Fruit fly (Drosophila melanogaster) whole organism, embryonic: ENCODE data around the gene IRSp53.
A peak's percentile ranks its signal among the peaks of the same experiment; 100 is the strongest.

Experiments
- Blimp-1 ChIP-seq: fragments of 200-800 bp; sonication (Bioruptor generic); optimal IDR thresholded peaks from 3 replicates; lab custom pipeline; 2018; ENCODE audit warnings: missing biosample characterization, missing genetic modification characterization, mild to moderate bottlenecking, moderate library complexity, missing genetic modification reagents
- CG10267 ChIP-seq: fragments of 200-800 bp; sonication (Bioruptor generic); optimal IDR thresholded peaks from 2 replicates; lab custom pipeline; 2018; ENCODE audit warnings: missing biosample characterization, mild to moderate bottlenecking, missing genetic modification characterization, moderate library complexity
- CG14710 ChIP-seq: fragments of 200-800 bp; sonication (Bioruptor generic); optimal IDR thresholded peaks from 3 replicates; lab custom pipeline; 2019; ENCODE audit warnings: missing biosample characterization, mild to moderate bottlenecking, missing genetic modification characterization, moderate library complexity
- CG15514 ChIP-seq: fragments of 200-800 bp; sonication (Bioruptor generic); optimal IDR thresholded peaks from 3 replicates; lab custom pipeline; 2017; ENCODE audit warnings: missing biosample characterization, missing genetic modification characterization, mild to moderate bottlenecking, moderate library complexity, missing genetic modification reagents
- CG15601 ChIP-seq: fragments of 200-800 bp; sonication (Bioruptor generic); optimal IDR thresholded peaks from 3 replicates; lab custom pipeline; 2019; ENCODE audit warnings: missing biosample characterization, mild to moderate bottlenecking, missing genetic modification characterization, moderate library complexity
- CG1602 ChIP-seq: fragments of 200-800 bp; sonication (Bioruptor generic); optimal IDR thresholded peaks from 3 replicates; lab custom pipeline; 2016; ENCODE audit warnings: missing biosample characterization, missing genetic modification characterization
- CG17186 ChIP-seq: fragments of 200-800 bp; sonication (Bioruptor generic); optimal IDR thresholded peaks from 3 replicates; lab custom pipeline; 2017; ENCODE audit warnings: missing biosample characterization, missing genetic modification reagents, missing genetic modification characterization
- CG34422 ChIP-seq: fragments of 200-800 bp; sonication (Bioruptor generic); IDR thresholded peaks from 3 replicates; pipeline ENCODE4 v1.3.6; 2022; ENCODE audit warnings: missing biosample characterization, missing genetic modification characterization
- CG4617 ChIP-seq: fragments of 200-800 bp; sonication (Bioruptor generic); optimal IDR thresholded peaks from 3 replicates; lab custom pipeline; 2016; ENCODE audit warnings: missing biosample characterization, missing genetic modification characterization, borderline replicate concordance
- CG7271 ChIP-seq: fragments of 200-800 bp; sonication (Bioruptor generic); optimal IDR thresholded peaks from 2 replicates; lab custom pipeline; 2018; ENCODE audit warnings: missing biosample characterization, mild to moderate bottlenecking, missing genetic modification characterization, moderate library complexity
- CG9727 ChIP-seq: fragments of 200-800 bp; sonication (Bioruptor generic); optimal IDR thresholded peaks from 3 replicates; lab custom pipeline; 2017; ENCODE audit warnings: missing biosample characterization, mild to moderate bottlenecking, missing genetic modification characterization
- CG9797 ChIP-seq: fragments of 200-800 bp; sonication (Bioruptor generic); optimal IDR thresholded peaks from 3 replicates; lab custom pipeline; 2018; ENCODE audit warnings: missing biosample characterization, mild to moderate bottlenecking, missing genetic modification characterization
- Dp ChIP-seq: fragments of 200-800 bp; sonication (Bioruptor generic); optimal IDR thresholded peaks from 2 replicates; lab custom pipeline; 2018; ENCODE audit warnings: missing biosample characterization, mild to moderate bottlenecking, missing genetic modification characterization, moderate library complexity
- E2f2 ChIP-seq: fragments of 200-800 bp; sonication (Bioruptor generic); IDR thresholded peaks from 2 replicates; pipeline ENCODE4 v1.3.6; 2022; ENCODE audit warnings: missing biosample characterization, missing genetic modification characterization
- Hmr ChIP-seq: fragments of 200-800 bp; sonication (Bioruptor generic); optimal IDR thresholded peaks from 3 replicates; lab custom pipeline; 2017; ENCODE audit warnings: mild to moderate bottlenecking, missing biosample characterization, missing genetic modification reagents, missing genetic modification characterization
- Lhr ChIP-seq: fragments of 200-800 bp; sonication (Bioruptor generic); optimal IDR thresholded peaks from 3 replicates; lab custom pipeline; 2017; ENCODE audit warnings: mild to moderate bottlenecking, missing biosample characterization, missing genetic modification reagents, missing genetic modification characterization
- MBD-R2 ChIP-seq: fragments of 200-800 bp; sonication (Bioruptor generic); IDR thresholded peaks from 2 replicates; pipeline ENCODE4 v1.3.6; 2022; ENCODE audit warnings: missing biosample characterization, missing genetic modification characterization
- MESR4 ChIP-seq: fragments of 200-800 bp; sonication (Bioruptor generic); optimal IDR thresholded peaks from 2 replicates; lab custom pipeline; 2018; ENCODE audit warnings: missing biosample characterization, mild to moderate bottlenecking, missing genetic modification characterization, moderate library complexity
- Myb ChIP-seq: fragments of 200-800 bp; sonication (Bioruptor generic); optimal IDR thresholded peaks from 2 replicates; lab custom pipeline; 2016; ENCODE audit warnings: missing biosample characterization, missing genetic modification characterization
- NFAT ChIP-seq: fragments of 200-800 bp; sonication (Bioruptor generic); IDR thresholded peaks from 2 replicates; pipeline ENCODE4 v1.3.6; 2022; ENCODE audit warnings: missing biosample characterization, missing genetic modification characterization
- Pdp1 ChIP-seq, 2 experiments: fragments of 200-800 bp; sonication (Bioruptor generic); optimal IDR thresholded peaks; 3 replicates each; lab custom pipeline; 2016; ENCODE audit warnings: missing biosample characterization in 2 of 2, missing genetic modification characterization in 2 of 2, mild to moderate bottlenecking in 1 of 2, moderate library complexity in 1 of 2
- Sin3A ChIP-seq: fragments of >200 bp; optimal IDR thresholded peaks from 2 replicates; lab custom pipeline; 2018
- YL-1 ChIP-seq: fragments of 200-800 bp; sonication (Bioruptor generic); optimal IDR thresholded peaks from 3 replicates; lab custom pipeline; 2017; ENCODE audit warnings: missing biosample characterization, mild to moderate bottlenecking, missing genetic modification characterization
- bigmax ChIP-seq: fragments of 200-800 bp; sonication (Bioruptor generic); optimal IDR thresholded peaks from 2 replicates; lab custom pipeline; 2018; ENCODE audit warnings: missing biosample characterization, mild to moderate bottlenecking, missing genetic modification characterization
- caup ChIP-seq: fragments of 200-800 bp; sonication (Bioruptor generic); optimal IDR thresholded peaks from 3 replicates; lab custom pipeline; 2017; ENCODE audit warnings: missing biosample characterization, mild to moderate bottlenecking, missing genetic modification characterization, moderate library complexity; ENCODE audit not compliant: severe bottlenecking
- cwo ChIP-seq: fragments of 200-800 bp; sonication (Bioruptor generic); optimal IDR thresholded peaks from 3 replicates; lab custom pipeline; 2017; ENCODE audit warnings: missing biosample characterization, missing genetic modification characterization, mild to moderate bottlenecking, moderate library complexity, missing genetic modification reagents
- gfzf ChIP-seq: fragments of 200-800 bp; sonication (Bioruptor generic); optimal IDR thresholded peaks from 2 replicates; lab custom pipeline; 2016; ENCODE audit warnings: missing biosample characterization, mild to moderate bottlenecking, missing genetic modification characterization, moderate library complexity
- inv ChIP-seq: fragments of 200-800 bp; sonication (Bioruptor generic); IDR thresholded peaks from 2 replicates; pipeline ENCODE4 v1.3.6; 2022; ENCODE audit warnings: missing biosample characterization, missing genetic modification characterization; ENCODE audit not compliant: partially characterized antibody
- knrl ChIP-seq: fragments of 200-800 bp; sonication (Bioruptor generic); IDR thresholded peaks from 3 replicates; pipeline ENCODE4 v1.3.6; 2022; ENCODE audit warnings: missing biosample characterization, missing genetic modification characterization; ENCODE audit not compliant: partially characterized antibody
- phol ChIP-seq: fragments of 200-800 bp; sonication (Bioruptor generic); optimal IDR thresholded peaks from 3 replicates; lab custom pipeline; 2018; ENCODE audit warnings: missing biosample characterization, mild to moderate bottlenecking, missing genetic modification characterization, moderate library complexity
- pzg ChIP-seq: fragments of 200-800 bp; sonication (Bioruptor generic); optimal IDR thresholded peaks from 3 replicates; lab custom pipeline; 2018; ENCODE audit warnings: missing biosample characterization, mild to moderate bottlenecking, missing genetic modification characterization, moderate library complexity
- sna ChIP-seq: fragments of 200-800 bp; sonication (Bioruptor generic); IDR thresholded peaks from 2 replicates; pipeline ENCODE4 v1.3.6; 2022; ENCODE audit warnings: missing biosample characterization, missing genetic modification characterization; ENCODE audit not compliant: partially characterized antibody
- stwl ChIP-seq: fragments of 200-800 bp; sonication (Bioruptor generic); optimal IDR thresholded peaks from 3 replicates; lab custom pipeline; 2018; ENCODE audit warnings: missing biosample characterization, mild to moderate bottlenecking, missing genetic modification characterization, moderate library complexity
- trem ChIP-seq: fragments of 200-800 bp; optimal IDR thresholded peaks from 3 replicates; lab custom pipeline; 2019; ENCODE audit warnings: missing biosample characterization, mild to moderate bottlenecking, missing genetic modification characterization, moderate library complexity
- twi ChIP-seq: fragments of 200-800 bp; optimal IDR thresholded peaks from 2 replicates; lab custom pipeline; 2019; ENCODE audit warnings: missing biosample characterization, mild to moderate bottlenecking, missing genetic modification characterization, moderate library complexity

IRSp53 gene

DNA sequence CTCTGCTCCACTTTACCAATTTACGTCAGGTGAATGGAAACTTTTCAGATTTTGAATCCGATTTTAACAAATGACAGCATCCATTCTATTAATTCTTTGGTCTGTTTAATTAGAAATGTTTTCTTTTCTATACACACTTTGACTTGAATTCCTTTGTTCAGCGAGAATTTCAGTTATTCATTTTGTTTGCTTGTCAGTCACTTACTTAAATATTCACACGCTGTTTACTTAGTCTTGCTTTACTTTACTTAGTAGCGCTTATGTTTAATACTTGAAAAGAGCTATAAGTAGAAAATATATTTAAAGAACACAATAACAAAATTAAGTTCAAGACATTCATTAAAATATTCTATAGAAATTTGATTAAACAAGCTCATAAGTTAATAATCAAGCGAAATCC is 28.4 kb upstream of the IRSp53 start, which contains the start of gene CG32073 (continued):
- no peak for TF ChIP-seq inv (GFP tag; lab: Robert Waterston, UW)
- TF ChIP-seq knrl (GFP tag; lab: Robert Waterston, UW): no peak

DNA sequence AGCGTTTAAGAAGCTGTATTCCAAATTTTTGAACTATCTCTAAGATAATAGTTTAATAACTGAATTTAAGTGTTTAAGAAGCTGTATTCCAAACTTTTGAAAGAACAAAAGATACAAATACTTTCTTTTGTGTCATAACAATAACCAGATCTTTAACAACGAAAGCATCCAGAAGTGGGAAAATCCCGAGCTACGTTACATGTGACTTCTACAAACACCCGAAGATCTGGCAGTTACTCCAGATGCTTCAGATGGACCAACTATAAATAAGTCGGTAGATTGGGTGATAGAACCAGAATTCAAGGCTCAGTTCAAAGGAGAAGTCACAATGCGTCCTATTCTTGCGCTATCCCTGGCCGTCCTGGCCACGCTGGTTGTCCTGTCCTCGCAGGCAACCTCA is 27.9 kb upstream of the IRSp53 start, which contains the start of gene CG12522:
TSS of gene CG12522 (plus strand) at position 301 of the 400 bp plus-strand sequence.
- TF ChIP-seq NFAT (GFP tag; lab: Robert Waterston, UW): no peak
- TF ChIP-seq CG9727: no peak
- no peak for TF ChIP-seq CG1602
- TF ChIP-seq, all 482 proteins: peak for 0

DNA sequence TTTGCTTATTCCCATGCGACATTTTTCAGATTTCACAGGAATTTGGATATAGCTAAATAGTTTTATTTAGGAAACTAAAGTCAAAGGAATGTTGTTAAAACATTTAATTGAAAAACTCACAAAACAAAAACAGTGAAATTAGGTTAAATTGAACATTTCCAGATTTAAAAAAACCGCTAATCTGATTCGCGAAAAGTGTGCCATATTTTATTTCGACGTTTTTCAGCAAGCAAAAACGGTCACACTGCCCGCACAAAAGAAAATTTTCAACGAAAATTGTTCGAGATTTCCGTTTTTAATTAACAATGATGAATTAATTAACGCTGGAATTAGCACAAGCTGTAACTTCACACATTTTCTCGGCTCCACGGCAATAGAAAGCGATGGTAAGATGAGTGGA is 26.4 kb upstream of the IRSp53 start, which contains the start of the genes CG34012 and emei:
TSS of gene CG34012 (minus strand) at position 52 of the 400 bp plus-strand sequence.
TSS of gene emei (plus strand) at position 237 of the 400 bp plus-strand sequence.
- TF ChIP-seq CG14710 (tag; lab: Kevin White, UChicago): peak; percentile 60
- TF ChIP-seq bigmax (GFP tag; lab: Kevin White, UChicago): peak; percentile 82
- TF ChIP-seq MBD-R2 (GFP tag; lab: Robert Waterston, UW): peak; percentile 41; the same call in 1 of the 2 replicates
- no peak for TF ChIP-seq Lhr (GFP tag; lab: Kevin White, UChicago)
- TF ChIP-seq Blimp-1 (GFP tag; lab: Kevin White, UChicago): no peak
- TF ChIP-seq CG7271 (tag; lab: Kevin White, UChicago): no peak
- TF ChIP-seq CG4617 (GFP tag; lab: Kevin White, UChicago): peak; percentile 6
- peak; percentile 77 for TF ChIP-seq gfzf (GFP tag; lab: Kevin White, UChicago)
- TF ChIP-seq pzg (GFP tag; lab: Kevin White, UChicago): peak; percentile 43
- no peak for TF ChIP-seq twi (tag; lab: Kevin White, UChicago)
- TF ChIP-seq CG9797 (GFP tag; lab: Kevin White, UChicago): peak; percentile 47
- TF ChIP-seq Myb (GFP tag; lab: Kevin White, UChicago): peak; percentile 32
- peak; percentile 26 for TF ChIP-seq YL-1 (GFP tag; lab: Kevin White, UChicago)
- peak; percentile 79 for TF ChIP-seq CG15514 (GFP tag; lab: Kevin White, UChicago)
- no peak for TF ChIP-seq CG15601 (tag; lab: Kevin White, UChicago)
- peak; percentile 54 for TF ChIP-seq phol (tag; lab: Kevin White, UChicago)
- 0 out of 2 replicates have a peak, but pooled peaks have one; percentile 30 for TF ChIP-seq sna (GFP tag; lab: Robert Waterston, UW)
- TF ChIP-seq stwl: peak; percentile 26
- no peak for TF ChIP-seq cwo (GFP tag; lab: Kevin White, UChicago)
- peak; percentile 88 for TF ChIP-seq E2f2 (GFP tag; lab: Robert Waterston, UW)
- no peak for TF ChIP-seq caup (GFP tag; lab: Kevin White, UChicago)
- TF ChIP-seq MESR4: peak; percentile 55
- peak; percentile 18 for TF ChIP-seq CG17186 (GFP tag; lab: Kevin White, UChicago)
- TF ChIP-seq CG10267 (tag; lab: Kevin White, UChicago): peak; percentile 10
- TF ChIP-seq CG34422 (GFP tag; lab: Robert Waterston, UW): 0 out of 3 replicates have a peak, but pooled peaks have one; percentile 37
- TF ChIP-seq Hmr (GFP tag; lab: Kevin White, UChicago): no peak
- TF ChIP-seq Dp (GFP tag; lab: Kevin White, UChicago): peak; percentile 80
- TF ChIP-seq Sin3A (lab: Kevin White, UChicago): peak; percentile 21
- peak; percentile 10 for TF ChIP-seq trem (tag; lab: Kevin White, UChicago)
- peak in 1 of 2 experiments; percentile 6 for TF ChIP-seq Pdp1 (GFP tag; optimal IDR thresholded peaks at IDR 0.05; lab: Kevin White, UChicago)
